Worm (Caenorhabditis elegans): ENCODE measurements around the gene cdh-4.

- TF ChIP-seq dpl-1 (GFP tag; optimal IDR thresholded peaks at IDR 0.05) (no peak), nhr-237 (tag; optimal IDR thresholded peaks at IDR 0.05) (no peak)
These were observed 21.2 kb upstream of the cdh-4 start, which contains the start of the genes C07G2.5 and atf-7 for ce11 chrIII:4498938-4499337.
